Worm (Caenorhabditis elegans) whole organism, young adult: ENCODE results near the gene D2023.3.

ENCODE experiments used
- F39B2.1 ChIP-seq: fragments of 200-800 bp; sonication (Bioruptor generic); IDR thresholded peaks from 2 replicates; pipeline ENCODE4 v1.3.6; 2022; ENCODE audit warnings: missing genetic modification reagents, missing genetic modification characterization, missing compliant biosample characterization
- F55B11.4 ChIP-seq: sonication (generic microtip); optimal IDR thresholded peaks from 2 replicates; lab custom pipeline; 2016; ENCODE audit warnings: missing compliant biosample characterization, missing genetic modification characterization, borderline replicate concordance; ENCODE audit not compliant: insufficient read depth
- Y53G8AR.9 ChIP-seq: fragments of 200-800 bp; sonication (Bioruptor generic); conservative IDR thresholded peaks from 2 replicates; pipeline ENCODE4 v1.3.6; 2022; ENCODE audit warnings: missing genetic modification reagents, missing genetic modification characterization, missing compliant biosample characterization
- ama-1 ChIP-seq, 3 experiments: fragments of 150-350 bp in 1 of 3; sonication (generic microtip) in 2 of 3; optimal IDR thresholded peaks; 2 replicates each; lab custom pipeline; 2014 to 2018; ENCODE audit warnings: missing biosample characterization in 2 of 3, missing genetic modification characterization in 2 of 3, missing genetic modification reagents in 2 of 3
- aptf-2 ChIP-seq: fragments of 200-800 bp; sonication (Bioruptor generic); conservative IDR thresholded peaks from 2 replicates; pipeline ENCODE4 v1.3.6; 2022; ENCODE audit warnings: missing genetic modification reagents, missing genetic modification characterization, missing compliant biosample characterization
- attf-5 ChIP-seq: fragments of 200-800 bp; sonication (Bioruptor generic); optimal IDR thresholded peaks from 2 replicates; lab custom pipeline; 2018; ENCODE audit warnings: mild to moderate bottlenecking, missing genetic modification characterization, missing compliant biosample characterization
- ceh-58 ChIP-seq: fragments of 200-800 bp; sonication (Bioruptor generic); IDR thresholded peaks from 2 replicates; pipeline ENCODE4 v1.3.6; 2022; ENCODE audit warnings: missing genetic modification characterization, missing compliant biosample characterization
- egl-44 ChIP-seq: fragments of 200-800 bp; sonication (Bioruptor generic); IDR thresholded peaks from 2 replicates; pipeline ENCODE4 v1.3.6; 2022; ENCODE audit warnings: missing genetic modification reagents, missing genetic modification characterization, missing compliant biosample characterization
- hmg-20 ChIP-seq: fragments of 200-800 bp; sonication (Bioruptor generic); IDR thresholded peaks from 2 replicates; pipeline ENCODE4 v1.3.6; 2022; ENCODE audit warnings: missing genetic modification reagents, missing genetic modification characterization, missing compliant biosample characterization
- nhr-80 ChIP-seq: sonication (generic microtip); optimal IDR thresholded peaks from 2 replicates; lab custom pipeline; 2016; ENCODE audit warnings: missing genetic modification characterization, missing compliant biosample characterization
- snpc-1.3 ChIP-seq: sonication (generic microtip); optimal IDR thresholded peaks from 2 replicates; lab custom pipeline; 2017; ENCODE audit warnings: missing genetic modification characterization, mild to moderate bottlenecking, missing compliant biosample characterization, antibody characterized with exemption, moderate library complexity, missing genotype, missing genetic modification reagents; ENCODE audit not compliant: insufficient read depth
- snpc-4 ChIP-seq, 5 experiments: fragments of 150-350 bp in 1 of 5; sonication (generic microtip) in 4 of 5; optimal IDR thresholded peaks; 2 replicates each; lab custom pipeline; 2014 to 2018; ENCODE audit warnings: missing genetic modification characterization in 5 of 5, missing biosample characterization in 3 of 5, antibody characterized with exemption in 2 of 5, mild to moderate bottlenecking in 2 of 5, missing compliant biosample characterization in 2 of 5, missing genotype in 2 of 5, moderate library complexity in 2 of 5, missing genetic modification reagents in 1 of 5
- tlf-1 ChIP-seq: fragments of 200-800 bp; sonication (Bioruptor generic); optimal IDR thresholded peaks from 2 replicates; lab custom pipeline; 2018; ENCODE audit warnings: mild to moderate bottlenecking, missing genetic modification characterization, missing compliant biosample characterization
- unc-130 ChIP-seq: sonication (generic microtip); optimal IDR thresholded peaks from 2 replicates; lab custom pipeline; 2016; ENCODE audit warnings: missing genetic modification reagents, missing genetic modification characterization, missing compliant biosample characterization
- unc-62 ChIP-seq: fragments of 150-350 bp; optimal IDR thresholded peaks from 2 replicates; lab custom pipeline; 2014; ENCODE audit warnings: missing biosample characterization, missing genetic modification reagents, missing genetic modification characterization
- xnd-1 ChIP-seq: sonication (generic microtip); optimal IDR thresholded peaks from 2 replicates; lab custom pipeline; 2016; ENCODE audit warnings: missing genotype, missing genetic modification reagents, missing genetic modification characterization, missing compliant biosample characterization
- zim-3 ChIP-seq: sonication (generic microtip); optimal IDR thresholded peaks from 2 replicates; lab custom pipeline; 2017; ENCODE audit warnings: mild to moderate bottlenecking, missing genetic modification characterization, moderate library complexity, missing compliant biosample characterization
- ztf-28 ChIP-seq: fragments of 200-800 bp; sonication (Bioruptor generic); IDR thresholded peaks from 2 replicates; pipeline ENCODE4 v1.3.6; 2022; ENCODE audit warnings: missing genetic modification reagents, missing genetic modification characterization, missing compliant biosample characterization

Gene D2023.3

ce11 chrV:11762863-11763262, 49.0 kb downstream of the D2023.3 start, which contains the start of gene T04F3.4 (continued):
- TF ChIP-seq snpc-4 (GFP tag; optimal IDR thresholded peaks at IDR 0.05; lab: Kevin White, UChicago) (no peak), snpc-4 (tag; optimal IDR thresholded peaks at IDR 0.05; lab: Kevin White, UChicago) (peak in 1 of 4 experiments; percentile 2), F55B11.4 (tag; lab: Kevin White, UChicago) (no peak)

DNA sequence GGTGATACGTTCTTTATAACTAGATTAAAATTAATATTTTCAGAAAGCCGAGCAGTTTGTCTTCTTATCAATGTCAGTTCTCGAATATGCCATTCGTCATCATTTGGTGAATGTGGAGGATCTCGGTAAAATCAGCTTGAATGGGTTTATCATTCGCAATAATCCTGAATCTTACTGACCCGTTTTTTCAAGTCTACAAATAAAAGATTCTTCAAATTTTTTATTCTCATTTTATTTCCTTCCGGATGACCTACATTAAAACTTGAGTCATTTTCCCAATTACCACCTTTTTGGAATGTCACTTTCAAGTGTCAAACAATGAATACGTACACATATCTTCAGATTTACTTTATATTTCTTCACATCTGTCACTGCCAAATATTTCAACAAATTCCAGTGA, 51.5 kb downstream of the D2023.3 start, which contains the start of gene T04F3.5:
Gene T04F3.5 (plus strand): TSS at position 301 of the 400 bp plus-strand sequence.
- TF ChIP-seq xnd-1 (tag; lab: Kevin White, UChicago): no peak
- TF ChIP-seq attf-5 (GFP tag; lab: Kevin White, UChicago): no peak
- TF ChIP-seq F39B2.1: no peak

ce11 chrV:11758635-11759034, 53.2 kb downstream of the D2023.3 start, which contains the start of gene T04F3.3:
T04F3.3 (plus strand) TSS chrV:11758935.
- TF ChIP-seq egl-44 (GFP tag; lab: Robert Waterston, UW): no peak

DNA sequence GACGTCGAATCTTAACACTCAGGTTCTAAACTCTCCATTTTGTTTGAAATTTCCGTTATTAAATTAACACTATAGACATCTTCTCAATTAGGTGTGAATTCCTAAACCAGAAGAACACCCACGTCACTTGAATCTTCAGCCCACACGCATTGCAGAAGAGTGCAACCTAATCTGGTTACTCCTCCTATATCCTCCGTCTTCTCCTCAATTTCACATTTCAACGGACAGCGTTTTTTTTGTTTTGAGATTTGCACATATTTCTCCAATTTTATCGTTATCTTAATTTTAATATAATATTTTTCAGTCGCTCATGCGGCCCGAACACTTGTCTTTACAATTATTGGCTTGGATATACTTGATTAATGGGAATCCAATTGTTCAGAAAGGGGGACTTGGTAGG, 54.5 kb downstream of the D2023.3 start, which contains the start of gene smoc-1:
Gene smoc-1 (plus strand): TSS at position 301 of the 400 bp plus-strand sequence.
- TF ChIP-seq aptf-2 (GFP tag; lab: Robert Waterston, UW) (no peak), ama-1 (optimal IDR thresholded peaks at IDR 0.05; lab: Kevin White, UChicago) (no peak), ama-1 (GFP tag; optimal IDR thresholded peaks at IDR 0.05; lab: Kevin White, UChicago) (no peak), unc-62 (no peak), tlf-1 (GFP tag; lab: Kevin White, UChicago) (no peak), zim-3 (no peak), hmg-20 (no peak), ztf-28 (GFP tag; lab: Robert Waterston, UW) (no peak), Y53G8AR.9 (no peak), ceh-58 (GFP tag; lab: Robert Waterston, UW) (no peak), unc-130 (GFP tag; lab: Kevin White, UChicago) (no peak)

DNA sequence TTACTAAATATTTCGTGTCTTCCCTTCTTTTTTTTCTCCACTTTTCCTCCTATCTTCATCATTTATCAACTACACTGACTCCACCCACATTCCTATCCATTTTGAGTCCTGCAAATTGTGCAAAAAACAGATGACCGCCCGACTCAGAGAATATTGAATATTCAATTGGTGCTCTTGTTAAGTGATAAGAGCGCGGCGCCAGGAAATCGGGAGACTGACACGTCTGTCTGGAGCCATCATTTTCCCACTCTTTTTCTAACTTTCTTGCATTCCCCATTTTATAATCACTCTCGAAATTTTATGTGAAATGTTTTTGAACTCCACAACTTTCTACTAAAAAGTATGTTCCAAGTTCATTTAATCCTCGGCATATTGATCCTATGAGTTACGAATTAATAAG, 56.0 kb downstream of the D2023.3 start:
- TF ChIP-seq nhr-80 (peak; percentile 84), snpc-1.3 (tag; lab: Kevin White, UChicago) (no peak)
- TF ChIP-seq, all 124 proteins: peak for 1
